Fruit fly (Drosophila melanogaster) whole organism, embryonic: ENCODE results near the gene Eip75B.

Experiments
- Abd-B ChIP-seq: fragments of 200-800 bp; sonication (Bioruptor generic); optimal IDR thresholded peaks from 2 replicates; lab custom pipeline; 2018; ENCODE audit warnings: missing biosample characterization, mild to moderate bottlenecking, missing genetic modification characterization, moderate library complexity
- Awh ChIP-seq: fragments of 200-800 bp; sonication (Bioruptor generic); IDR thresholded peaks from 2 replicates; pipeline ENCODE4, ENCODE4 v1.3.6; 2022; ENCODE audit warnings: missing biosample characterization, missing genetic modification characterization
- CG1603 ChIP-seq: fragments of 200-800 bp; sonication (Bioruptor generic); optimal IDR thresholded peaks from 2 replicates; lab custom pipeline; 2019; ENCODE audit warnings: missing biosample characterization, mild to moderate bottlenecking, missing genetic modification characterization, moderate library complexity
- CG17829 ChIP-seq: fragments of 200-800 bp; optimal IDR thresholded peaks from 2 replicates; lab custom pipeline; 2019; ENCODE audit warnings: missing biosample characterization, mild to moderate bottlenecking, missing genetic modification characterization, moderate library complexity
- CG18619 ChIP-seq: fragments of 200-800 bp; sonication (Bioruptor generic); optimal IDR thresholded peaks from 3 replicates; lab custom pipeline; 2017; ENCODE audit warnings: missing biosample characterization, mild to moderate bottlenecking, missing genetic modification characterization
- CG3065 ChIP-seq: fragments of 200-800 bp; sonication (Bioruptor generic); optimal IDR thresholded peaks from 2 replicates; lab custom pipeline; 2016; ENCODE audit warnings: missing biosample characterization, missing genetic modification characterization
- CG32532 ChIP-seq: fragments of 200-800 bp; sonication (Bioruptor generic); IDR thresholded peaks from 2 replicates; pipeline ENCODE4 v1.3.6; 2022; ENCODE audit warnings: missing biosample characterization, missing genetic modification characterization
- Deaf1 ChIP-seq: fragments of 200-800 bp; optimal IDR thresholded peaks from 3 replicates; lab custom pipeline; 2019; ENCODE audit warnings: missing biosample characterization, mild to moderate bottlenecking, missing genetic modification characterization, moderate library complexity
- E2f2 ChIP-seq: fragments of 200-800 bp; sonication (Bioruptor generic); IDR thresholded peaks from 2 replicates; pipeline ENCODE4 v1.3.6; 2022; ENCODE audit warnings: missing biosample characterization, missing genetic modification characterization
- chif ChIP-seq, 2 experiments: fragments of 200-800 bp; sonication (Bioruptor generic); optimal IDR thresholded peaks; 3 replicates each; lab custom pipeline; 2016; ENCODE audit warnings: missing biosample characterization in 2 of 2, missing genetic modification characterization in 2 of 2
- pros ChIP-seq: fragments of 200-800 bp; sonication (Bioruptor generic); optimal IDR thresholded peaks from 3 replicates; lab custom pipeline; 2019; ENCODE audit warnings: missing biosample characterization, mild to moderate bottlenecking, missing genetic modification characterization, moderate library complexity

DNA sequence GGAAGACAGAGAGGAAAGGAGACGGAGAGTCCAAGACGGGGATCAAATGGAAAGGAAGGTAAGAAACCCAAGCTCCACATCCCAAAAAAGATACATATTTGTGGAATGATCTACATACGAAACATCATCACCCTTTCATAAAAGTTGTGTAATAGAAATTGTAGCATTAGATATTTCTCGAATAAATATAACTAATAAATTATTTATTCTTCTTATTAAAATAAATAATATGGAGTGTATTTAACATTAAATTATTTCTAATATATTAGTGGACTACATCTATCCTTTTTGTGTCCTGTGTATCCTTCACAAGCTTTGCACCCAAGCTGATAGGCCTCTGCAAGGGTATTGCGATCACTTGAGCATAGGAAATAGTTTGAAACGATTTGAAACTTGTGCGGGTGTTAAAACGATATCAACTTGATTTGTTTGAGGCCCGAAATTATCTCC, 47.6 kb downstream of the Eip75B start:
- TF ChIP-seq Abd-B (GFP tag; lab: Kevin White, UChicago) (no peak), Deaf1 (tag; lab: Kevin White, UChicago) (no peak), chif (GFP tag; optimal IDR thresholded peaks at IDR 0.05; lab: Kevin White, UChicago) (no peak), CG32532 (no peak), Awh (GFP tag; lab: Robert Waterston, UW) (no peak), CG3065 (GFP tag; lab: Kevin White, UChicago) (no peak), CG17829 (tag; lab: Kevin White, UChicago) (no peak), CG1603 (tag; lab: Kevin White, UChicago) (no peak), pros (GFP tag; lab: Kevin White, UChicago) (no peak), CG18619 (GFP tag; lab: Kevin White, UChicago) (no peak), E2f2 (GFP tag; lab: Robert Waterston, UW) (no peak)
